Worm (Caenorhabditis elegans) whole organism, L1 larva: ENCODE data around the gene ltah-1.2.

Experiments used
- aha-1 ChIP-seq: fragments of 150-350 bp; optimal IDR thresholded peaks from 2 replicates; lab custom pipeline; 2014; ENCODE audit warnings: missing biosample characterization, missing genetic modification characterization
- ceh-88 ChIP-seq: fragments of 200-800 bp; sonication (Bioruptor generic); IDR thresholded peaks from 2 replicates; pipeline ENCODE4 v1.3.6; 2022; ENCODE audit warnings: missing genetic modification characterization, missing compliant biosample characterization
- ces-1 ChIP-seq: fragments of 150-350 bp; optimal IDR thresholded peaks from 2 replicates; lab custom pipeline; 2014; ENCODE audit warnings: missing biosample characterization, missing genetic modification reagents, missing genetic modification characterization
- efl-1 ChIP-seq, 4 experiments: fragments of 150-350 bp; optimal IDR thresholded peaks in 3 of 4; peaks in 1 of 4; 1 replicate in 1 of 4; 2 replicates in 3 of 4; lab custom pipeline; 2014; ENCODE audit warnings: missing biosample characterization in 2 of 4, missing genetic modification characterization in 2 of 4, missing genetic modification reagents in 2 of 4
- efl-3 ChIP-seq: fragments of 200-800 bp; sonication (Bioruptor generic); optimal IDR thresholded peaks from 2 replicates; lab custom pipeline; 2018; ENCODE audit warnings: mild to moderate bottlenecking, missing genetic modification characterization, missing compliant biosample characterization
- egl-13 ChIP-seq: sonication (generic microtip); optimal IDR thresholded peaks from 2 replicates; lab custom pipeline; 2016; ENCODE audit warnings: missing genotype, missing genetic modification reagents, missing genetic modification characterization, missing compliant biosample characterization
- egl-27 ChIP-seq, 2 experiments: fragments of 150-350 bp in 1 of 2; sonication (generic microtip); optimal IDR thresholded peaks; 3 replicates each; lab custom pipeline; 2017 to 2018; ENCODE audit warnings: missing biosample characterization in 2 of 2, missing genetic modification characterization in 2 of 2, missing genetic modification reagents in 2 of 2
- elt-2 ChIP-seq: sonication (generic microtip); optimal IDR thresholded peaks from 2 replicates; lab custom pipeline; 2016; ENCODE audit warnings: missing genetic modification characterization, mild to moderate bottlenecking, inconsistent platforms, missing compliant biosample characterization, missing genetic modification reagents
- ets-5 ChIP-seq: fragments of 200-800 bp; sonication (Bioruptor generic); IDR thresholded peaks from 2 replicates; pipeline ENCODE4 v1.3.6; 2022; ENCODE audit warnings: missing genetic modification characterization, missing compliant biosample characterization
- fkh-10 ChIP-seq: sonication (generic microtip); optimal IDR thresholded peaks from 2 replicates; lab custom pipeline; 2017; ENCODE audit warnings: missing biosample characterization, missing genetic modification reagents, missing genetic modification characterization
- hlh-17 ChIP-seq: fragments of 200-800 bp; sonication (Bioruptor generic); optimal IDR thresholded peaks from 2 replicates; lab custom pipeline; 2018; ENCODE audit warnings: missing genetic modification characterization, mild to moderate bottlenecking, missing compliant biosample characterization, moderate library complexity, borderline replicate concordance
- hpl-2 ChIP-seq: fragments of 150-350 bp; optimal IDR thresholded peaks from 2 replicates; lab custom pipeline; 2014; ENCODE audit warnings: missing biosample characterization, missing genetic modification reagents, missing genetic modification characterization
- irx-1 ChIP-seq: sonication (generic microtip); optimal IDR thresholded peaks from 2 replicates; lab custom pipeline; 2016; ENCODE audit warnings: missing genetic modification characterization, missing compliant biosample characterization
- jun-1 ChIP-seq: fragments of 150-350 bp; optimal IDR thresholded peaks from 2 replicates; lab custom pipeline; 2014; ENCODE audit warnings: missing biosample characterization, missing genetic modification reagents, missing genetic modification characterization
- lin-14 ChIP-seq: fragments of 200-800 bp; sonication (Bioruptor generic); optimal IDR thresholded peaks from 2 replicates; lab custom pipeline; 2018; ENCODE audit warnings: mild to moderate bottlenecking, missing genetic modification characterization, moderate library complexity, missing compliant biosample characterization
- lin-15B ChIP-seq: fragments of 150-350 bp; sonication (generic microtip); optimal IDR thresholded peaks from 3 replicates; lab custom pipeline; 2014; ENCODE audit warnings: missing biosample characterization, missing genetic modification characterization
- lin-35 ChIP-seq, 2 experiments: fragments of 150-350 bp; optimal IDR thresholded peaks; 2 replicates each; lab custom pipeline; 2014; ENCODE audit warnings: missing biosample characterization in 2 of 2, missing genetic modification characterization in 2 of 2, missing genetic modification reagents in 2 of 2
- lin-39 ChIP-seq: fragments of 150-350 bp; optimal IDR thresholded peaks from 2 replicates; lab custom pipeline; 2014; ENCODE audit warnings: missing biosample characterization, missing genetic modification reagents, missing genetic modification characterization
- lir-3 ChIP-seq: sonication (generic microtip); optimal IDR thresholded peaks from 2 replicates; lab custom pipeline; 2016; ENCODE audit warnings: mild to moderate bottlenecking, missing genetic modification characterization, moderate library complexity, missing compliant biosample characterization; ENCODE audit not compliant: poor library complexity
- lsy-2 ChIP-seq, 2 experiments: fragments of 150-350 bp; optimal IDR thresholded peaks; 2 replicates each; lab custom pipeline; 2014; ENCODE audit warnings: missing biosample characterization in 2 of 2, missing genetic modification characterization in 2 of 2
- mdl-1 ChIP-seq, 2 experiments: fragments of 150-350 bp; optimal IDR thresholded peaks; 2 replicates each; lab custom pipeline; 2014 to 2017; ENCODE audit warnings: missing biosample characterization in 2 of 2, missing genetic modification characterization in 2 of 2, inconsistent platforms in 1 of 2
- nhr-19 ChIP-seq: fragments of 200-800 bp; sonication (Bioruptor generic); conservative IDR thresholded peaks from 2 replicates; pipeline ENCODE4 v1.3.6; 2022; ENCODE audit warnings: missing genetic modification characterization, missing compliant biosample characterization
- nhr-20 ChIP-seq: sonication (generic microtip); optimal IDR thresholded peaks from 2 replicates; lab custom pipeline; 2016; ENCODE audit warnings: mild to moderate bottlenecking, missing genetic modification characterization, missing compliant biosample characterization
- nhr-237 ChIP-seq: fragments of 150-350 bp; optimal IDR thresholded peaks from 2 replicates; lab custom pipeline; 2014; ENCODE audit warnings: missing biosample characterization, missing genetic modification characterization
- nhr-47 ChIP-seq: sonication (generic microtip); optimal IDR thresholded peaks from 2 replicates; lab custom pipeline; 2016; ENCODE audit warnings: mild to moderate bottlenecking, missing genetic modification characterization, moderate library complexity, missing compliant biosample characterization
- nhr-71 ChIP-seq: sonication (generic microtip); optimal IDR thresholded peaks from 2 replicates; lab custom pipeline; 2016; ENCODE audit warnings: mild to moderate bottlenecking, missing genetic modification characterization, moderate library complexity, missing compliant biosample characterization
- nhr-76 ChIP-seq: sonication (generic microtip); optimal IDR thresholded peaks from 2 replicates; lab custom pipeline; 2017; ENCODE audit warnings: missing biosample characterization, missing genetic modification characterization
- pag-3 ChIP-seq: sonication (generic microtip); optimal IDR thresholded peaks from 2 replicates; lab custom pipeline; 2017; ENCODE audit warnings: missing genetic modification characterization, mild to moderate bottlenecking, missing compliant biosample characterization, antibody characterized with exemption, borderline replicate concordance; ENCODE audit not compliant: insufficient read depth
- pax-3 ChIP-seq: fragments of 200-800 bp; sonication (Bioruptor generic); optimal IDR thresholded peaks from 2 replicates; lab custom pipeline; 2018; ENCODE audit warnings: mild to moderate bottlenecking, missing genetic modification characterization, moderate library complexity, missing compliant biosample characterization
- pqm-1 ChIP-seq: sonication (generic microtip); optimal IDR thresholded peaks from 3 replicates; lab custom pipeline; 2017; ENCODE audit warnings: missing biosample characterization, missing genetic modification characterization
- rnt-1 ChIP-seq: sonication (generic microtip); optimal IDR thresholded peaks from 2 replicates; lab custom pipeline; 2016; ENCODE audit warnings: mild to moderate bottlenecking, missing genetic modification characterization, moderate library complexity, missing compliant biosample characterization
- skn-1 ChIP-seq: fragments of 150-350 bp; optimal IDR thresholded peaks from 2 replicates; lab custom pipeline; 2014; ENCODE audit warnings: missing biosample characterization, missing genetic modification characterization
- snpc-4 ChIP-seq: fragments of 150-350 bp; optimal IDR thresholded peaks from 2 replicates; lab custom pipeline; 2014; ENCODE audit warnings: missing biosample characterization, missing genetic modification characterization
- sox-4 ChIP-seq: sonication (generic microtip); optimal IDR thresholded peaks from 2 replicates; lab custom pipeline; 2016; ENCODE audit warnings: missing genetic modification characterization, missing compliant biosample characterization
- tbx-2 ChIP-seq: sonication (generic microtip); optimal IDR thresholded peaks from 2 replicates; lab custom pipeline; 2016; ENCODE audit warnings: missing genetic modification characterization, missing compliant biosample characterization
- tlp-1 ChIP-seq: fragments of 150-350 bp; optimal IDR thresholded peaks from 2 replicates; lab custom pipeline; 2014; ENCODE audit warnings: missing biosample characterization, missing genetic modification characterization
- unc-30 ChIP-seq: sonication (generic microtip); optimal IDR thresholded peaks from 2 replicates; lab custom pipeline; 2017; ENCODE audit warnings: missing biosample characterization, missing genetic modification characterization
- unc-98 ChIP-seq: fragments of 200-800 bp; sonication (Bioruptor generic); IDR thresholded peaks from 2 replicates; pipeline ENCODE4 v1.3.6; 2022; ENCODE audit warnings: missing genetic modification characterization, missing compliant biosample characterization
- vab-15 ChIP-seq: sonication (generic microtip); optimal IDR thresholded peaks from 2 replicates; lab custom pipeline; 2017; ENCODE audit warnings: missing genotype, mild to moderate bottlenecking, missing genetic modification characterization, missing compliant biosample characterization
- zag-1 ChIP-seq: fragments of 150-350 bp; optimal IDR thresholded peaks from 2 replicates; lab custom pipeline; 2014; ENCODE audit warnings: missing biosample characterization, missing genetic modification characterization
- ztf-11 ChIP-seq, 2 experiments: sonication (generic microtip); optimal IDR thresholded peaks; 2 replicates each; lab custom pipeline; 2016 to 2017; ENCODE audit warnings: missing genetic modification characterization in 2 of 2, missing biosample characterization in 1 of 2, missing compliant biosample characterization in 1 of 2

The ltah-1.2 gene

DNA sequence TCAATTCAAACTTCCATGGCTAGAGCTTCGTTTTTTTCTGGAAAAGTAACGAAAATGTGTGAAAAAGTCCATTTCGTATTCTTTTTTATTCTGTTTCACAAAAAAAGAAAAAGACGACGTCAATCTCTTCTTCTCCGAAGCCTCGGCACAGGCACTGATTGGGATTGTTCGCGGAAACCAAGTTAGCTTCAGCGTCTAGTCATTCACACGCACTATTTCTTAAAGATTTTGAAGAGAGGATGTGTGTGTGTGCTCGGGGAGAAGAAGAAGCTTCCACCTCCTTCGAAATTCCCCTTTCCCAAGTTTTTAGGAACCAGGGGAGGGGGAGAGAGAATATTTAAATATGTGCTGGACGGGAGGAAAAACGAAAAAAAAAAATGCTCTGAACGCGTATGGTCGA is 13.6 kb upstream of the ltah-1.2 start:
- TF ChIP-seq mdl-1 (tag; optimal IDR thresholded peaks at IDR 0.05; lab: Kevin White, UChicago) (no peak), nhr-76 (no peak), fkh-10 (GFP tag; lab: Kevin White, UChicago) (peak; percentile 73), lin-14 (GFP tag; lab: Kevin White, UChicago) (peak; percentile 76), ces-1 (GFP tag; lab: Kevin White, UChicago) (peak; percentile 51), zag-1 (tag; lab: Kevin White, UChicago) (no peak), lir-3 (tag; lab: Kevin White, UChicago) (no peak)

DNA sequence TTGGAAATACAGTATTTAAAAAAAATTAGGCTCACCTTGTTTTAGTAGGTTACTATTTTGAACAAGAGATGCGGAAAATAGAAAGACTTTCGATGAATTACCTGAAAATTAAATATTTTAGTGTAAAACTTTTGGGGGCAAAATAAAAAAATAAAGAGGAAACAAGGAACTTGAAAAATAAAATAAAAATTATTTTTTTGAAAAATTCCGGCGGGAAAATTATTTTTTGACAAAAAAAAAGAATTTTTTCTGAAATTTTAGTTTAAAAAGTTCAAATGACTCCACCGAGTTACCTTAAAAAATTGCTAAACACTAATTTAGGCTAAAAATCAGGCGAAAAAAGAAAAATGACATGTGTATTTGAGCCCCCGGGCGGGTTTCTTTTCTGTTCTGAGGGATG is 11.7 kb upstream of the ltah-1.2 start, which contains the start of the genes cha-1 and unc-17:
cha-1 (minus strand) TSS at position 101 of the 400 bp plus-strand sequence.
unc-17 (minus strand) TSS at position 103 of the 400 bp plus-strand sequence.
- TF ChIP-seq egl-13 (tag; lab: Kevin White, UChicago) (no peak), efl-1 (optimal IDR thresholded peaks at IDR 0.05; lab: Kevin White, UChicago) (no peak), efl-1 (GFP tag; optimal IDR thresholded peaks at IDR 0.05 in 1 of 2; lab: Kevin White, UChicago) (no peak), lin-35 (GFP tag; optimal IDR thresholded peaks at IDR 0.05; lab: Kevin White, UChicago) (no peak), sox-4 (tag; lab: Kevin White, UChicago) (no peak), tbx-2 (tag; lab: Kevin White, UChicago) (no peak), hlh-17 (GFP tag; lab: Kevin White, UChicago) (no peak), vab-15 (no peak), ztf-11 (tag; optimal IDR thresholded peaks at IDR 0.05; lab: Kevin White, UChicago) (no peak), egl-27 (tag; optimal IDR thresholded peaks at IDR 0.05; lab: Kevin White, UChicago) (no peak), ceh-88 (GFP tag; lab: Robert Waterston, UW) (no peak), lin-15B (tag; lab: Kevin White, UChicago) (no peak), ets-5 (no peak)
- TF ChIP-seq, all 84 proteins: peak for 0

DNA sequence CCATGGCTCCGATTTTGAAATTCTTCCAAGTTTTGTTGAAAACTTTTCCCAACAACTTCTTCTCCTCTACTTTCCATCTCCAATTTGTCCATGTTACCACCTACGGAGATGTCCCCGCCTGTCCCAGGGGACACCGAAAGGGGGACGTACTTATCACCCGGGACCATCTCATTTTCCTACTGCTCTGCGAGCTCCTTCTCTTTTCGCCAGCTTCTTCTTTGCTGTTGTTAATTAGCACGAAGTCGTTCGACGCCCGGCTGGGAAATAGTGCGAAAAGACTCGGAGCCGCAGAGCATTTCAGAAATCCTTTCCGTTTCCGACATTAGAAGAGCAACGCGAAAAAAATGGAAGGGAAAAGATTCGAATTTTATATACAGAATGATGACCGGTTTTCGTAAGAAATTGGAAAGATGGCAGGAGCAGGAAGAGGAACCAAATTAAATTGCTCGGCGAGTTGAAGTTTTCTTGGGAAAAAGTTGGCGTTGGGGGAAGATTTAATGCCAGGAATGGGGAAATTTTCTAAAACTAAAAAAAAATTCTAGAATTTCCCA is 9.0 kb upstream of the ltah-1.2 start:
- TF ChIP-seq hlh-17 (GFP tag; lab: Kevin White, UChicago) (peak; percentile 64), aha-1 (tag; lab: Kevin White, UChicago) (no peak), lin-14 (GFP tag; lab: Kevin White, UChicago) (peak; percentile 38), efl-3 (no peak), irx-1 (tag; lab: Kevin White, UChicago) (no peak), pag-3 (tag; lab: Kevin White, UChicago) (no peak), skn-1 (tag; lab: Kevin White, UChicago) (no peak), nhr-19 (GFP tag; lab: Robert Waterston, UW) (no peak)

DNA sequence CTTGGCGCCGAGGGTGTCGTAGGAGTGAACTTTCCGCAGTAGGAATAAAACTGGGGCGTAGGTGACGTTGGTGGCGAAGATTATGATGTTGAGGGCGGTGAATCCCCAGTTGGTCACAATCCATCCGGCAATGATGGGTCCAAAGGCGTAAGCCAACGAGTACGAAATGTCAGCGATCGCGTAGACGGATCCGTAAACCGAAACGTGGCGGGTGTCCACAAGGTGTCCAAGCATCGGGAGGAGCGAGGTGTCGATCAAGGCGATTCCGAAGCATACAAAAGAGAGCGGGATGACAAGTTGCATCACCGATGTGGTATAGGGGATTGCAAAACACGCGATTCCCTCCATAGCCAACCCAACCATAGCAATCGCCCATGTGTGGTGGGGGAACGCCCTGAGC is 5.8 kb upstream of the ltah-1.2 start:
- TF ChIP-seq nhr-47 (tag; lab: Kevin White, UChicago), result no peak
- TF ChIP-seq efl-1 (optimal IDR thresholded peaks at IDR 0.05; lab: Kevin White, UChicago), result no peak
- TF ChIP-seq efl-1 (GFP tag; optimal IDR thresholded peaks at IDR 0.05 in 1 of 2; lab: Kevin White, UChicago), result peak in 1 of 2 experiments; percentile 53
- no peak for TF ChIP-seq lin-14 (GFP tag; lab: Kevin White, UChicago)
- no peak for TF ChIP-seq snpc-4

DNA sequence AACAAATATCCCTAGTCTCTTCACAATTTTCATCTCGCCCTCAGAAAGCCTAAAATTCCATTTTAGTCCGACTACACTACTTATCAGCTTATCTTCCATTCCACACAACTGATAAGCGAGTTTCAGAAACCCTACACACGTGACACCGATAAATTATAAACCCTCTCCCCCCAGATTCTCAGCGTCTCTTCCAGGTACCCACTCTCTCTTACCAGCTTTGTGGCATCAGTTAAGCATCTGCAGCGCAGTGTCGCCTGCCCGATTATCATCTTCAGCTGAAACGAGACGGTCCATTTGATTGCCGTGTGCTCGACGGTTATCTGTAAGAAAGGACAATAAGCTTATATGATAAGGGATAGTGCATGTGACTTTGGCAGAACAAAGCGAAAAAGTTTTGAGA is 1.0 kb downstream of the ltah-1.2 start:
- TF ChIP-seq elt-2 (tag; lab: Kevin White, UChicago), result peak; percentile 99
- no peak for TF ChIP-seq nhr-237 (tag; lab: Kevin White, UChicago)
- TF ChIP-seq hlh-17 (GFP tag; lab: Kevin White, UChicago), result no peak
- TF ChIP-seq jun-1 (tag; lab: Kevin White, UChicago), result peak; percentile 34
- TF ChIP-seq lsy-2 (tag; optimal IDR thresholded peaks at IDR 0.05; lab: Kevin White, UChicago), result no peak
- no peak for TF ChIP-seq unc-98 (GFP tag; lab: Robert Waterston, UW)
- peak in 1 of 2 experiments; percentile 53 for TF ChIP-seq mdl-1 (tag; optimal IDR thresholded peaks at IDR 0.05; lab: Kevin White, UChicago)
- TF ChIP-seq vab-15, result no peak
- TF ChIP-seq nhr-19 (GFP tag; lab: Robert Waterston, UW), result peak; percentile 25; the same call in 1 of the 2 replicates
- TF ChIP-seq rnt-1 (tag; lab: Kevin White, UChicago), result no peak
- no peak for TF ChIP-seq hpl-2 (GFP tag; lab: Kevin White, UChicago)
- no peak for TF ChIP-seq lin-39
- TF ChIP-seq efl-1 (optimal IDR thresholded peaks at IDR 0.05; lab: Kevin White, UChicago), result no peak
- TF ChIP-seq efl-1 (GFP tag; optimal IDR thresholded peaks at IDR 0.05 in 1 of 2; lab: Kevin White, UChicago), result peak in 1 of 2 experiments; percentile 74
- TF ChIP-seq nhr-71 (tag; lab: Kevin White, UChicago), result peak; percentile 53
- no peak for TF ChIP-seq tlp-1 (tag; lab: Kevin White, UChicago)
- TF ChIP-seq nhr-20 (tag; lab: Kevin White, UChicago), result peak; percentile 27
- no peak for TF ChIP-seq pax-3 (tag; lab: Kevin White, UChicago)
- peak; percentile 81 for TF ChIP-seq pqm-1 (tag; lab: Kevin White, UChicago)
- TF ChIP-seq egl-13 (tag; lab: Kevin White, UChicago), result peak; percentile 1
- TF ChIP-seq lin-35 (GFP tag; optimal IDR thresholded peaks at IDR 0.05; lab: Kevin White, UChicago), result peak in 1 of 2 experiments; percentile 69
- TF ChIP-seq unc-30 (tag; lab: Kevin White, UChicago), result no peak
